Fruit fly (Drosophila melanogaster): ENCODE data around the gene CG17196.

dm6 chr3R:25791807-25792206 is 15.8 kb upstream of the CG17196 start:
- TF ChIP-seq scrt (GFP tag; optimal IDR thresholded peaks at IDR 0.05) (no peak), CG7963 (GFP tag; IDR thresholded peaks at IDR 0.05; ENCODE audit: partially characterized antibody) (no peak), nom (GFP tag; optimal IDR thresholded peaks at IDR 0.05) (no peak), CG13424 (tag; optimal IDR thresholded peaks at IDR 0.05) (no peak), Tbp (GFP tag; optimal IDR thresholded peaks at IDR 0.05) (no peak), Sry-δ (GFP tag; optimal IDR thresholded peaks at IDR 0.05) (no peak), shn (GFP tag; optimal IDR thresholded peaks at IDR 0.05) (no peak), gcm (GFP tag; optimal IDR thresholded peaks at IDR 0.05) (no peak), ro (GFP tag; IDR thresholded peaks at IDR 0.05) (no peak)

All from whole organism, embryonic.